Worm (Caenorhabditis elegans) whole organism, late embryonic: ENCODE data around the gene C46A5.1.

ENCODE experiments used
- C08G9.2 ChIP-seq: sonication (generic microtip); optimal IDR thresholded peaks from 2 replicates; lab custom pipeline; 2016; ENCODE audit warnings: mild to moderate bottlenecking, missing genetic modification characterization, moderate library complexity, missing compliant biosample characterization
- F13H6.1 ChIP-seq: sonication (generic microtip); optimal IDR thresholded peaks from 2 replicates; lab custom pipeline; 2016; ENCODE audit warnings: missing genetic modification characterization, missing compliant biosample characterization
- T23F11.4 ChIP-seq: fragments of 200-800 bp; sonication (Bioruptor generic); optimal IDR thresholded peaks from 2 replicates; lab custom pipeline; 2018; ENCODE audit warnings: mild to moderate bottlenecking, missing genetic modification characterization, missing compliant biosample characterization
- Y22D7AL.16 ChIP-seq: sonication (generic microtip); optimal IDR thresholded peaks from 2 replicates; lab custom pipeline; 2016; ENCODE audit warnings: missing genetic modification characterization, missing compliant biosample characterization
- ahr-1 ChIP-seq: sonication (generic microtip); optimal IDR thresholded peaks from 2 replicates; lab custom pipeline; 2016; ENCODE audit warnings: missing genetic modification characterization, missing compliant biosample characterization
- ama-1 ChIP-seq: fragments of 150-350 bp; optimal IDR thresholded peaks from 2 replicates; lab custom pipeline; 2014
- ceh-19 ChIP-seq: fragments of 200-800 bp; sonication (Bioruptor generic); optimal IDR thresholded peaks from 2 replicates; lab custom pipeline; 2018; ENCODE audit warnings: mild to moderate bottlenecking, missing genetic modification characterization, missing compliant biosample characterization
- ceh-22 ChIP-seq: sonication (generic microtip); optimal IDR thresholded peaks from 2 replicates; lab custom pipeline; 2017; ENCODE audit warnings: missing biosample characterization, missing genetic modification characterization
- ceh-34 ChIP-seq: sonication (generic microtip); optimal IDR thresholded peaks from 2 replicates; lab custom pipeline; 2016; ENCODE audit warnings: mild to moderate bottlenecking, missing genetic modification characterization, missing compliant biosample characterization
- ceh-48 ChIP-seq: sonication (generic microtip); optimal IDR thresholded peaks from 2 replicates; lab custom pipeline; 2016; ENCODE audit warnings: missing genetic modification characterization, inconsistent platforms, missing compliant biosample characterization
- elt-2 ChIP-seq: sonication (generic microtip); optimal IDR thresholded peaks from 2 replicates; lab custom pipeline; 2016; ENCODE audit warnings: missing genetic modification reagents, missing genetic modification characterization, missing compliant biosample characterization
- elt-4 ChIP-seq: sonication (generic microtip); optimal IDR thresholded peaks from 2 replicates; lab custom pipeline; 2016; ENCODE audit warnings: missing genetic modification characterization, missing compliant biosample characterization
- ets-4 ChIP-seq: sonication (generic microtip); optimal IDR thresholded peaks from 2 replicates; lab custom pipeline; 2016; ENCODE audit warnings: missing genetic modification characterization, missing compliant biosample characterization
- eyg-1 ChIP-seq: sonication (generic microtip); optimal IDR thresholded peaks from 2 replicates; lab custom pipeline; 2016; ENCODE audit warnings: missing genotype, missing genetic modification characterization, missing compliant biosample characterization
- fax-1 ChIP-seq: sonication (generic microtip); optimal IDR thresholded peaks from 2 replicates; lab custom pipeline; 2016; ENCODE audit warnings: missing genotype, missing genetic modification characterization, missing compliant biosample characterization
- fkh-6 ChIP-seq: sonication (generic microtip); optimal IDR thresholded peaks from 2 replicates; lab custom pipeline; 2016; ENCODE audit warnings: missing genetic modification characterization, missing compliant biosample characterization
- gmeb-2 ChIP-seq: sonication (generic microtip); optimal IDR thresholded peaks from 2 replicates; lab custom pipeline; 2016; ENCODE audit warnings: missing genetic modification characterization, inconsistent platforms, missing compliant biosample characterization
- hlh-15 ChIP-seq: sonication (generic microtip); optimal IDR thresholded peaks from 2 replicates; lab custom pipeline; 2016; ENCODE audit warnings: missing genetic modification characterization, missing compliant biosample characterization
- hlh-30 ChIP-seq: sonication (generic microtip); optimal IDR thresholded peaks from 2 replicates; lab custom pipeline; 2017; ENCODE audit warnings: antibody characterized with exemption, missing genetic modification characterization, missing compliant biosample characterization; ENCODE audit not compliant: insufficient read depth
- hlh-6 ChIP-seq: sonication (generic microtip); optimal IDR thresholded peaks from 2 replicates; lab custom pipeline; 2016; ENCODE audit warnings: missing genotype, missing genetic modification characterization, missing compliant biosample characterization
- lim-6 ChIP-seq: sonication (generic microtip); optimal IDR thresholded peaks from 2 replicates; lab custom pipeline; 2016; ENCODE audit warnings: missing genetic modification characterization, missing compliant biosample characterization
- madf-2 ChIP-seq: sonication (generic microtip); optimal IDR thresholded peaks from 2 replicates; lab custom pipeline; 2017; ENCODE audit warnings: missing genetic modification characterization, missing compliant biosample characterization
- nhr-11 ChIP-seq: fragments of 150-350 bp; optimal IDR thresholded peaks from 2 replicates; lab custom pipeline; 2014; ENCODE audit warnings: missing biosample characterization, missing genetic modification characterization
- odd-2 ChIP-seq: sonication (generic microtip); optimal IDR thresholded peaks from 2 replicates; lab custom pipeline; 2017; ENCODE audit warnings: antibody characterized with exemption, mild to moderate bottlenecking, missing genetic modification characterization, missing compliant biosample characterization
- pag-3 ChIP-seq: sonication (generic microtip); optimal IDR thresholded peaks from 2 replicates; lab custom pipeline; 2016; ENCODE audit warnings: missing compliant biosample characterization, missing genetic modification characterization, borderline replicate concordance
- pat-9 ChIP-seq: fragments of 200-800 bp; sonication (Bioruptor generic); optimal IDR thresholded peaks from 2 replicates; lab custom pipeline; 2018; ENCODE audit warnings: mild to moderate bottlenecking, missing genetic modification characterization, moderate library complexity, missing compliant biosample characterization
- pax-1 ChIP-seq: fragments of 150-350 bp; optimal IDR thresholded peaks from 2 replicates; lab custom pipeline; 2014; ENCODE audit warnings: missing biosample characterization, missing genetic modification characterization
- pha-2 ChIP-seq: sonication (generic microtip); optimal IDR thresholded peaks from 2 replicates; lab custom pipeline; 2017; ENCODE audit warnings: mild to moderate bottlenecking, missing genetic modification characterization, missing compliant biosample characterization
- pha-4 ChIP-seq: fragments of 150-350 bp; optimal IDR thresholded peaks from 2 replicates; lab custom pipeline; 2018; ENCODE audit warnings: missing biosample characterization, missing genetic modification reagents, missing genetic modification characterization
- pqm-1 ChIP-seq: sonication (generic microtip); optimal IDR thresholded peaks from 2 replicates; lab custom pipeline; 2016; ENCODE audit warnings: missing genetic modification characterization, missing compliant biosample characterization
- pros-1 ChIP-seq: fragments of 150-350 bp; optimal IDR thresholded peaks from 2 replicates; lab custom pipeline; 2014; ENCODE audit warnings: missing biosample characterization, missing genetic modification reagents, missing genetic modification characterization
- syd-9 ChIP-seq: sonication (generic microtip); optimal IDR thresholded peaks from 2 replicates; lab custom pipeline; 2016; ENCODE audit warnings: mild to moderate bottlenecking, missing genetic modification characterization, moderate library complexity, missing compliant biosample characterization
- tbx-7 ChIP-seq: sonication (generic microtip); optimal IDR thresholded peaks from 2 replicates; lab custom pipeline; 2016; ENCODE audit warnings: missing genotype, missing genetic modification characterization, missing compliant biosample characterization
- unc-3 ChIP-seq, 2 experiments: fragments of 200-800 bp in 1 of 2; sonication (Bioruptor generic) in 1 of 2; sonication (generic microtip) in 1 of 2; conservative IDR thresholded peaks in 1 of 2; optimal IDR thresholded peaks in 1 of 2; 2 replicates each; pipeline versions ENCODE4 v1.3.6 to Lab custom; 2016 to 2022; ENCODE audit warnings: missing compliant biosample characterization in 2 of 2, missing genetic modification characterization in 2 of 2, missing genetic modification reagents in 1 of 2
- unc-42 ChIP-seq: sonication (generic microtip); optimal IDR thresholded peaks from 2 replicates; lab custom pipeline; 2016; ENCODE audit warnings: missing genotype, missing genetic modification characterization, missing compliant biosample characterization
- zip-5 ChIP-seq: sonication (generic microtip); optimal IDR thresholded peaks from 2 replicates; lab custom pipeline; 2016; ENCODE audit warnings: missing genetic modification characterization, missing compliant biosample characterization
- ztf-16 ChIP-seq: sonication (generic microtip); optimal IDR thresholded peaks from 2 replicates; lab custom pipeline; 2017; ENCODE audit warnings: missing genetic modification characterization, missing compliant biosample characterization

C46A5.1 gene

ce11 chrIV:7726325-7726724, 37.4 kb upstream of the C46A5.1 start, which contains the start of gene C50F7.5:
C50F7.5 (plus strand) TSS chrIV:7726719.
- TF ChIP-seq tbx-7 = no peak
- TF ChIP-seq eyg-1 (tag; lab: Kevin White, UChicago) = no peak
- no peak for TF ChIP-seq pha-4 (tag; lab: Kevin White, UChicago)
- no peak for TF ChIP-seq madf-2 (tag; lab: Kevin White, UChicago)
- TF ChIP-seq ama-1 (lab: Kevin White, UChicago) = no peak
- TF ChIP-seq pha-2 = no peak
- no peak for TF ChIP-seq pat-9 (tag; lab: Kevin White, UChicago)
- TF ChIP-seq gmeb-2 = no peak
- TF ChIP-seq ets-4 (tag; lab: Kevin White, UChicago) = no peak
- TF ChIP-seq C08G9.2 (tag; lab: Kevin White, UChicago) = no peak
- no peak for TF ChIP-seq ceh-34 (tag; lab: Kevin White, UChicago)
- TF ChIP-seq pax-1 (tag; lab: Kevin White, UChicago) = no peak
- TF ChIP-seq F13H6.1 (tag; lab: Kevin White, UChicago) = no peak
- TF ChIP-seq ahr-1 = no peak
- no peak for TF ChIP-seq ceh-19 (GFP tag; lab: Kevin White, UChicago)

- TF ChIP-seq T23F11.4 (GFP tag; lab: Kevin White, UChicago) (no peak), hlh-6 (tag; lab: Kevin White, UChicago) (peak; percentile 21), fkh-6 (tag; lab: Kevin White, UChicago) (no peak)
Measured at ce11 chrIV:7727258-7727657, 36.5 kb upstream of the C46A5.1 start.

ce11 chrIV:7728402-7728963, 35.2 kb upstream of the C46A5.1 start, which contains the start of gene sucg-1:
sucg-1 (plus strand) TSS chrIV:7728913.
- TF ChIP-seq ets-4 (tag; lab: Kevin White, UChicago) = no peak

ce11 chrIV:7731960-7732359, 31.8 kb upstream of the C46A5.1 start, which contains the start of the genes C50F7.9 and C50F7.3:
C50F7.9 (minus strand) TSS chrIV:7732060.
C50F7.3 (plus strand) TSS chrIV:7732329.
- TF ChIP-seq fax-1 (tag; lab: Kevin White, UChicago) (no peak), pqm-1 (tag; lab: Kevin White, UChicago) (no peak), ztf-16 (tag; lab: Kevin White, UChicago) (no peak), nhr-11 (tag; lab: Kevin White, UChicago) (no peak), hlh-15 (no peak), unc-42 (tag; lab: Kevin White, UChicago) (no peak), F13H6.1 (tag; lab: Kevin White, UChicago) (no peak), hlh-30 (tag; lab: Kevin White, UChicago) (no peak), pag-3 (tag; lab: Kevin White, UChicago) (no peak), syd-9 (no peak), elt-4 (tag; lab: Kevin White, UChicago) (no peak), Y22D7AL.16 (tag; lab: Kevin White, UChicago) (no peak), ceh-22 (tag; lab: Kevin White, UChicago) (no peak)

- TF ChIP-seq ets-4 (tag; lab: Kevin White, UChicago) (no peak), elt-2 (tag; lab: Kevin White, UChicago) (peak; percentile 36)
Measured at ce11 chrIV:7734173-7734572, 29.6 kb upstream of the C46A5.1 start.

- TF ChIP-seq ceh-48 (no peak), odd-2 (tag; lab: Kevin White, UChicago) (no peak), zip-5 (no peak), pros-1 (tag; lab: Kevin White, UChicago) (no peak), ceh-34 (tag; lab: Kevin White, UChicago) (no peak), unc-3 (GFP tag; conservative IDR thresholded peaks at IDR 0.05; lab: Robert Waterston, UW) (no peak), unc-3 (tag; optimal IDR thresholded peaks at IDR 0.05; lab: Kevin White, UChicago) (no peak), T23F11.4 (GFP tag; lab: Kevin White, UChicago) (no peak), lim-6 (tag; lab: Kevin White, UChicago) (no peak)
Measured at ce11 chrIV:7734619-7735018, 29.1 kb upstream of the C46A5.1 start, which contains the start of gene clx-1. clx-1 (plus strand) TSS chrIV:7734648.
